Fruit fly (Drosophila melanogaster) whole organism, embryonic: ENCODE data around the gene CG15170.

ENCODE experiments used
- Antp ChIP-seq: fragments of 200-800 bp; sonication (Bioruptor generic); optimal IDR thresholded peaks from 3 replicates; lab custom pipeline; 2016; ENCODE audit warnings: missing biosample characterization, missing genetic modification characterization
- B-H1 ChIP-seq: fragments of 200-800 bp; sonication (Bioruptor generic); IDR thresholded peaks from 3 replicates; pipeline ENCODE4 v1.3.6; 2022; ENCODE audit warnings: missing biosample characterization, missing genetic modification characterization
- CG10147 ChIP-seq: fragments of 200-800 bp; sonication (Bioruptor generic); optimal IDR thresholded peaks from 2 replicates; lab custom pipeline; 2019; ENCODE audit warnings: missing biosample characterization, mild to moderate bottlenecking, missing genetic modification characterization, moderate library complexity
- CG10209 ChIP-seq: fragments of 200-800 bp; sonication (Bioruptor generic); optimal IDR thresholded peaks from 3 replicates; lab custom pipeline; 2017; ENCODE audit warnings: missing biosample characterization, mild to moderate bottlenecking, missing genetic modification characterization, missing genetic modification reagents
- CG10979 ChIP-seq: fragments of 200-800 bp; sonication (Bioruptor generic); optimal IDR thresholded peaks from 2 replicates; lab custom pipeline; 2018; ENCODE audit warnings: missing biosample characterization, mild to moderate bottlenecking, missing genetic modification characterization, moderate library complexity
- CG11085 ChIP-seq: fragments of 200-800 bp; sonication (Bioruptor generic); IDR thresholded peaks from 2 replicates; pipeline ENCODE4 v1.3.6; 2022; ENCODE audit warnings: missing biosample characterization, missing genetic modification characterization
- CG1233 ChIP-seq: fragments of 200-800 bp; sonication (Bioruptor generic); optimal IDR thresholded peaks from 4 replicates; lab custom pipeline; 2018; ENCODE audit warnings: missing biosample characterization, mild to moderate bottlenecking, missing genetic modification characterization
- CG12769 ChIP-seq: fragments of 200-800 bp; sonication (Bioruptor generic); optimal IDR thresholded peaks from 2 replicates; lab custom pipeline; 2019; ENCODE audit warnings: missing biosample characterization, mild to moderate bottlenecking, missing genetic modification characterization, moderate library complexity
- CG14050 ChIP-seq: fragments of 200-800 bp; sonication (Bioruptor generic); IDR thresholded peaks from 3 replicates; pipeline ENCODE4 v1.3.6; 2022; ENCODE audit warnings: missing biosample characterization, missing genetic modification characterization
- CG15011 ChIP-seq: fragments of 200-800 bp; sonication (Bioruptor generic); optimal IDR thresholded peaks from 3 replicates; lab custom pipeline; 2018; ENCODE audit warnings: missing biosample characterization, mild to moderate bottlenecking, missing genetic modification characterization
- CG15073 ChIP-seq: fragments of 200-800 bp; sonication (Bioruptor generic); optimal IDR thresholded peaks from 2 replicates; lab custom pipeline; 2016; ENCODE audit warnings: missing biosample characterization, missing genetic modification characterization
- CG16779 ChIP-seq: fragments of 200-800 bp; sonication (Bioruptor generic); IDR thresholded peaks from 2 replicates; pipeline ENCODE4 v1.3.6; 2022; ENCODE audit warnings: missing biosample characterization, missing genetic modification characterization
- CG17361 ChIP-seq: fragments of 200-800 bp; sonication (Bioruptor generic); IDR thresholded peaks from 3 replicates; pipeline ENCODE4 v1.3.6; 2022; ENCODE audit warnings: missing biosample characterization, missing genetic modification characterization
- CG18262 ChIP-seq: fragments of 200-800 bp; optimal IDR thresholded peaks from 3 replicates; lab custom pipeline; 2019; ENCODE audit warnings: missing biosample characterization, mild to moderate bottlenecking, missing genetic modification characterization, moderate library complexity
- CG30431 ChIP-seq: fragments of 200-800 bp; sonication (Bioruptor generic); optimal IDR thresholded peaks from 2 replicates; lab custom pipeline; 2017; ENCODE audit warnings: missing biosample characterization, missing genetic modification characterization
- CG6689 ChIP-seq: fragments of 200-800 bp; sonication (Bioruptor generic); IDR thresholded peaks from 2 replicates; pipeline ENCODE4 v1.3.6; 2022; ENCODE audit warnings: missing biosample characterization, missing genetic modification characterization
- CG7786 ChIP-seq: fragments of 200-800 bp; sonication (Bioruptor generic); optimal IDR thresholded peaks from 2 replicates; lab custom pipeline; 2016; ENCODE audit warnings: missing biosample characterization, missing genetic modification characterization
- CG7987 ChIP-seq: fragments of 200-800 bp; sonication (Bioruptor generic); optimal IDR thresholded peaks from 2 replicates; lab custom pipeline; 2018; ENCODE audit warnings: missing biosample characterization, mild to moderate bottlenecking, missing genetic modification characterization, moderate library complexity
- CG8089 ChIP-seq: fragments of 200-800 bp; sonication (Bioruptor generic); optimal IDR thresholded peaks from 3 replicates; lab custom pipeline; 2016; ENCODE audit warnings: missing biosample characterization, missing genetic modification characterization
- CG8290 ChIP-seq, 3 experiments: fragments of 200-800 bp; sonication (Bioruptor generic); optimal IDR thresholded peaks; 2 replicates each; lab custom pipeline; 2016 to 2019; ENCODE audit warnings: missing biosample characterization in 3 of 3, missing genetic modification characterization in 3 of 3, mild to moderate bottlenecking in 2 of 3, moderate library complexity in 1 of 3
- CG9727 ChIP-seq: fragments of 200-800 bp; sonication (Bioruptor generic); optimal IDR thresholded peaks from 3 replicates; lab custom pipeline; 2017; ENCODE audit warnings: missing biosample characterization, mild to moderate bottlenecking, missing genetic modification characterization
- D19B ChIP-seq: fragments of 200-800 bp; sonication (Bioruptor generic); optimal IDR thresholded peaks from 2 replicates; lab custom pipeline; 2017; ENCODE audit warnings: missing biosample characterization, mild to moderate bottlenecking, missing genetic modification characterization
- Dbx ChIP-seq: fragments of 200-800 bp; sonication (Bioruptor generic); IDR thresholded peaks from 3 replicates; pipeline ENCODE4 v1.3.6; 2022; ENCODE audit warnings: missing biosample characterization, missing genetic modification characterization
- Ets65A ChIP-seq: fragments of 200-800 bp; sonication (Bioruptor generic); peaks from one replicate; lab custom pipeline; 2016; ENCODE audit warnings: missing biosample characterization, missing genetic modification characterization
- Ets97D ChIP-seq: fragments of 200-800 bp; sonication (Bioruptor generic); optimal IDR thresholded peaks from 3 replicates; lab custom pipeline; 2016; ENCODE audit warnings: missing biosample characterization, missing genetic modification characterization
- HLHmδ ChIP-seq: fragments of 200-800 bp; sonication (Bioruptor generic); optimal IDR thresholded peaks from 2 replicates; lab custom pipeline; 2018; ENCODE audit warnings: missing biosample characterization, mild to moderate bottlenecking, missing genetic modification characterization, moderate library complexity
- Hmx ChIP-seq: fragments of 200-800 bp; sonication (Bioruptor generic); optimal IDR thresholded peaks from 2 replicates; lab custom pipeline; 2016; ENCODE audit warnings: missing biosample characterization, missing genetic modification characterization
- Mes4 ChIP-seq: fragments of 200-800 bp; sonication (Bioruptor generic); optimal IDR thresholded peaks from 2 replicates; lab custom pipeline; 2016; ENCODE audit warnings: missing biosample characterization, missing genetic modification characterization
- ara ChIP-seq: fragments of 200-800 bp; sonication (Bioruptor generic); IDR thresholded peaks from 2 replicates; pipeline ENCODE4 v1.3.6; 2022; ENCODE audit warnings: missing biosample characterization, missing genetic modification characterization
- bigmax ChIP-seq: fragments of 200-800 bp; sonication (Bioruptor generic); optimal IDR thresholded peaks from 2 replicates; lab custom pipeline; 2018; ENCODE audit warnings: missing biosample characterization, mild to moderate bottlenecking, missing genetic modification characterization
- bsh ChIP-seq, 2 experiments: fragments of 200-800 bp; sonication (Bioruptor generic); optimal IDR thresholded peaks; 2 replicates each; lab custom pipeline; 2017 to 2018; ENCODE audit warnings: mild to moderate bottlenecking in 2 of 2, missing biosample characterization in 2 of 2, missing genetic modification characterization in 2 of 2, moderate library complexity in 1 of 2
- ci ChIP-seq: fragments of 200-800 bp; sonication (Bioruptor generic); IDR thresholded peaks from 3 replicates; pipeline ENCODE4 v1.3.6; 2022; ENCODE audit warnings: missing biosample characterization, missing genetic modification characterization
- crc ChIP-seq: fragments of 200-800 bp; sonication (Bioruptor generic); optimal IDR thresholded peaks from 2 replicates; lab custom pipeline; 2016; ENCODE audit warnings: missing biosample characterization, missing genetic modification characterization
- cwo ChIP-seq: fragments of 200-800 bp; sonication (Bioruptor generic); optimal IDR thresholded peaks from 3 replicates; lab custom pipeline; 2017; ENCODE audit warnings: missing biosample characterization, missing genetic modification characterization, mild to moderate bottlenecking, moderate library complexity, missing genetic modification reagents
- dm ChIP-seq: fragments of 200-800 bp; sonication (Bioruptor generic); optimal IDR thresholded peaks from 3 replicates; lab custom pipeline; 2016; ENCODE audit warnings: missing biosample characterization, missing genetic modification characterization
- ems ChIP-seq: fragments of 200-800 bp; sonication (Bioruptor generic); optimal IDR thresholded peaks from 3 replicates; lab custom pipeline; 2016; ENCODE audit warnings: missing biosample characterization, missing genetic modification characterization
- ewg ChIP-seq: fragments of 200-800 bp; sonication (Bioruptor generic); optimal IDR thresholded peaks from 3 replicates; lab custom pipeline; 2017; ENCODE audit warnings: mild to moderate bottlenecking, missing biosample characterization, missing genetic modification reagents, missing genetic modification characterization
- fd3F ChIP-seq: fragments of 200-800 bp; sonication (Bioruptor generic); optimal IDR thresholded peaks from 2 replicates; lab custom pipeline; 2018; ENCODE audit warnings: missing biosample characterization, mild to moderate bottlenecking, missing genetic modification characterization, moderate library complexity
- ftz-f1 ChIP-seq: fragments of 200-800 bp; sonication (Bioruptor generic); optimal IDR thresholded peaks from 2 replicates; lab custom pipeline; 2016; ENCODE audit warnings: missing biosample characterization, missing genetic modification characterization
- ind ChIP-seq: fragments of 200-800 bp; sonication (Bioruptor generic); optimal IDR thresholded peaks from 3 replicates; lab custom pipeline; 2016; ENCODE audit warnings: missing biosample characterization, missing genetic modification characterization
- insv ChIP-seq, 2 experiments: fragments of 200-800 bp; sonication (Bioruptor generic); optimal IDR thresholded peaks; 3 replicates each; lab custom pipeline; 2016 to 2018; ENCODE audit warnings: missing biosample characterization in 2 of 2, missing genetic modification characterization in 2 of 2
- lola ChIP-seq, 3 experiments: fragments of >200 bp in 2 of 3; fragments of 200-800 bp in 1 of 3; sonication (Bioruptor generic) in 1 of 3; optimal IDR thresholded peaks; 2 replicates each; lab custom pipeline; 2017 to 2019; ENCODE audit warnings: missing biosample characterization in 3 of 3, missing genetic modification characterization in 3 of 3, mild to moderate bottlenecking in 1 of 3, moderate library complexity in 1 of 3
- luna ChIP-seq: fragments of 200-800 bp; sonication (Bioruptor generic); optimal IDR thresholded peaks from 2 replicates; lab custom pipeline; 2016; ENCODE audit warnings: missing biosample characterization, missing genetic modification characterization
- nerfin-1 ChIP-seq: fragments of 200-800 bp; sonication (Bioruptor generic); optimal IDR thresholded peaks from 3 replicates; lab custom pipeline; 2019; ENCODE audit warnings: missing biosample characterization, mild to moderate bottlenecking, missing genetic modification characterization, moderate library complexity
- nmo ChIP-seq: fragments of 200-800 bp; sonication (Bioruptor generic); optimal IDR thresholded peaks from 2 replicates; lab custom pipeline; 2018; ENCODE audit warnings: missing biosample characterization, mild to moderate bottlenecking, missing genetic modification characterization, moderate library complexity
- pum ChIP-seq: fragments of 200-800 bp; sonication (Bioruptor generic); optimal IDR thresholded peaks from 2 replicates; lab custom pipeline; 2016; ENCODE audit warnings: missing biosample characterization, missing genetic modification characterization
- rib ChIP-seq: fragments of 200-800 bp; sonication (Bioruptor generic); IDR thresholded peaks from 2 replicates; pipeline ENCODE4 v1.3.6; 2022; ENCODE audit warnings: missing biosample characterization, missing genetic modification characterization
- sob ChIP-seq: fragments of 200-800 bp; sonication (Bioruptor generic); IDR thresholded peaks from 2 replicates; pipeline ENCODE4 v1.3.6; 2022; ENCODE audit warnings: missing biosample characterization, missing genetic modification characterization
- sqz ChIP-seq: fragments of 200-800 bp; sonication (Bioruptor generic); optimal IDR thresholded peaks from 3 replicates; lab custom pipeline; 2018; ENCODE audit warnings: missing biosample characterization, mild to moderate bottlenecking, missing genetic modification characterization
- tx ChIP-seq: fragments of 200-800 bp; sonication (Bioruptor generic); optimal IDR thresholded peaks from 2 replicates; lab custom pipeline; 2016; ENCODE audit warnings: missing biosample characterization, missing genetic modification characterization

The CG15170 gene

DNA sequence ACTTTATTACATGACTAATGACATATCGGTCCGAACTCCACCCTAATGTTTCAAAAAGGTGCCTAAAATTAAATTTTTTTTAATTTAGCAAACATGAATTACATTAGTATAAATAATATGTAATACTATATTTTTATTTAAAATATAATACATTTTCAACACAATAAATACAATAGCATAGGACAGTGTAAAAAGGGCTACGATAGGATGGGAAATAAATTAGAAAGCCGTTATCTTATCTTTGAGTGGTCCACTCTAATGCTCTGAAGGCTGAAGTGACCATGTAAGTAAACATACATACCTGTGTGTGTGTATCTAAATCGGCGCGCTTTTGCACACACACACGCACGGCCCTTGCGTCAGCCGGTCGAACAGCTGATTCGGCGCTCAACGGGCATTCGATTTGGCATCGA lies 12.9 kb upstream of the CG15170 start, which contains the start of gene CG31793:
Gene CG31793, plus strand, starts transcription at position 409 of the 413 bp plus-strand sequence.
- TF ChIP-seq CG16779 (peak; percentile 3; the same call in 1 of the 2 replicates), CG1233 (GFP tag; lab: Kevin White, UChicago) (peak; percentile 50), CG10147 (peak; percentile 67), insv (GFP tag; optimal IDR thresholded peaks at IDR 0.05; lab: Kevin White, UChicago) (no peak), ems (no peak), pum (GFP tag; lab: Kevin White, UChicago) (no peak), CG14050 (peak; percentile 12; the same call in 1 of the 3 replicates), nmo (GFP tag; lab: Kevin White, UChicago) (peak; percentile 30), CG8290 (GFP tag; optimal IDR thresholded peaks at IDR 0.05; lab: Kevin White, UChicago) (no peak), CG8290 (tag; optimal IDR thresholded peaks at IDR 0.05; lab: Kevin White, UChicago) (peak in 1 of 2 experiments; percentile 59), CG17361 (GFP tag; lab: Robert Waterston, UW) (peak; percentile 68; the same call in 2 of the 3 replicates), bigmax (GFP tag; lab: Kevin White, UChicago) (no peak), CG18262 (peak; percentile 57), B-H1 (GFP tag; lab: Robert Waterston, UW) (no peak; the same call in 2 of the 3 replicates), CG15073 (GFP tag; lab: Kevin White, UChicago) (no peak), CG6689 (peak; percentile 39; the same call in 1 of the 2 replicates), sob (GFP tag; lab: Robert Waterston, UW) (peak; percentile 41; the same call in 1 of the 2 replicates), ftz-f1 (GFP tag; lab: Kevin White, UChicago) (peak; percentile 83), ind (peak; percentile 33), lola (GFP tag; optimal IDR thresholded peaks at IDR 0.05; lab: Kevin White, UChicago) (no peak), CG7987 (GFP tag; lab: Kevin White, UChicago) (no peak), bsh (GFP tag; optimal IDR thresholded peaks at IDR 0.05; lab: Kevin White, UChicago) (peak; percentile 48 to 49), dm (GFP tag; lab: Kevin White, UChicago) (no peak), Ets65A (GFP tag; lab: Kevin White, UChicago) (no peak), Antp (no peak), CG7786 (GFP tag; lab: Kevin White, UChicago) (no peak), CG12769 (tag; lab: Kevin White, UChicago) (no peak), CG11085 (GFP tag; lab: Robert Waterston, UW) (peak; percentile 27; the same call in 1 of the 2 replicates), fd3F (GFP tag; lab: Kevin White, UChicago) (peak; percentile 45), CG30431 (no peak), Hmx (GFP tag; lab: Kevin White, UChicago) (no peak), cwo (GFP tag; lab: Kevin White, UChicago) (peak; percentile 73), CG8089 (GFP tag; lab: Kevin White, UChicago) (no peak), tx (GFP tag; lab: Kevin White, UChicago) (no peak), ci (peak; percentile 59; the same call in 2 of the 3 replicates), ara (GFP tag; lab: Robert Waterston, UW) (no peak), crc (GFP tag; lab: Kevin White, UChicago) (no peak), CG15011 (GFP tag; lab: Kevin White, UChicago) (peak; percentile 5), nerfin-1 (tag; lab: Kevin White, UChicago) (peak; percentile 8), ewg (GFP tag; lab: Kevin White, UChicago) (no peak), CG10979 (tag; lab: Kevin White, UChicago) (no peak), Mes4 (GFP tag; lab: Kevin White, UChicago) (no peak), CG10209 (GFP tag; lab: Kevin White, UChicago) (peak; percentile 53), CG9727 (GFP tag; lab: Kevin White, UChicago) (peak; percentile 51), HLHmδ (no peak), luna (no peak), Ets97D (no peak), rib (GFP tag; lab: Robert Waterston, UW) (peak; percentile 49; the same call in 1 of the 2 replicates), sqz (GFP tag; lab: Kevin White, UChicago) (no peak), D19B (GFP tag; lab: Kevin White, UChicago) (peak; percentile 3), Dbx (GFP tag; lab: Robert Waterston, UW) (peak; percentile 64; the same call in 2 of the 3 replicates)
